Worm (Caenorhabditis elegans) whole organism, L4 larva: ENCODE data around the gene str-52.

Experiments used
- R02D3.7 ChIP-seq: fragments of 150-350 bp; sonication (generic microtip); optimal IDR thresholded peaks from 3 replicates; lab custom pipeline; 2014; ENCODE audit warnings: missing biosample characterization, missing genetic modification characterization
- Y75B8A.6 ChIP-seq: fragments of 200-800 bp; sonication (Bioruptor generic); IDR thresholded peaks from 2 replicates; pipeline ENCODE4 v1.3.6; 2022; ENCODE audit warnings: missing genetic modification reagents, missing genetic modification characterization, missing compliant biosample characterization
- aha-1 ChIP-seq: fragments of 150-350 bp; peaks from one replicate; lab custom pipeline; 2014; ENCODE audit warnings: missing biosample characterization, missing genetic modification characterization
- ama-1 ChIP-seq: fragments of 150-350 bp; optimal IDR thresholded peaks from 2 replicates; lab custom pipeline; 2014; ENCODE audit warnings: inconsistent platforms, mixed read lengths
- arid-1 ChIP-seq: fragments of 200-800 bp; sonication (Bioruptor generic); conservative IDR thresholded peaks from 2 replicates; pipeline ENCODE4 v1.3.6; 2022; ENCODE audit warnings: missing genetic modification reagents, missing genetic modification characterization, missing compliant biosample characterization
- ceh-20 ChIP-seq: fragments of 200-800 bp; sonication (Bioruptor generic); IDR thresholded peaks from 2 replicates; pipeline ENCODE4 v1.3.6; 2022; ENCODE audit warnings: missing genetic modification reagents, missing genetic modification characterization, missing compliant biosample characterization
- ceh-28 ChIP-seq: fragments of 150-350 bp; optimal IDR thresholded peaks from 2 replicates; lab custom pipeline; 2014; ENCODE audit warnings: missing biosample characterization, missing genetic modification reagents, missing genetic modification characterization
- ceh-32 ChIP-seq: sonication (generic microtip); optimal IDR thresholded peaks from 2 replicates; lab custom pipeline; 2016; ENCODE audit warnings: mild to moderate bottlenecking, missing genetic modification characterization, missing compliant biosample characterization; ENCODE audit not compliant: poor library complexity
- ctbp-1 ChIP-seq: fragments of 200-800 bp; sonication (Bioruptor generic); IDR thresholded peaks from 2 replicates; pipeline ENCODE4 v1.3.6; 2022; ENCODE audit warnings: missing genetic modification reagents, missing genetic modification characterization, missing compliant biosample characterization
- daf-16 ChIP-seq, 3 experiments: sonication (generic microtip); optimal IDR thresholded peaks; 2 replicates each; lab custom pipeline; 2016 to 2017; ENCODE audit warnings: missing genetic modification characterization in 3 of 3, missing genetic modification reagents in 3 of 3, mild to moderate bottlenecking in 2 of 3, missing compliant biosample characterization in 2 of 3, missing biosample characterization in 1 of 3, moderate library complexity in 1 of 3
- dmd-6 ChIP-seq: fragments of 200-800 bp; sonication (Bioruptor generic); IDR thresholded peaks from 2 replicates; pipeline ENCODE4 v1.3.6; 2022; ENCODE audit warnings: missing genetic modification reagents, missing genetic modification characterization, missing compliant biosample characterization
- egl-43 ChIP-seq: fragments of 200-800 bp; sonication (Bioruptor generic); IDR thresholded peaks from 2 replicates; pipeline ENCODE4 v1.3.6; 2022; ENCODE audit warnings: missing genetic modification reagents, missing genetic modification characterization, missing compliant biosample characterization
- fkh-10 ChIP-seq: fragments of 150-350 bp; optimal IDR thresholded peaks from 2 replicates; lab custom pipeline; 2014; ENCODE audit warnings: missing biosample characterization, missing genetic modification reagents, missing genetic modification characterization
- fos-1 ChIP-seq: fragments of 150-350 bp; optimal IDR thresholded peaks from 2 replicates; lab custom pipeline; 2014; ENCODE audit warnings: missing biosample characterization, missing genetic modification characterization
- gei-8 ChIP-seq: fragments of 200-800 bp; sonication (Bioruptor generic); optimal IDR thresholded peaks from 2 replicates; lab custom pipeline; 2018; ENCODE audit warnings: mild to moderate bottlenecking, missing genetic modification characterization, missing compliant biosample characterization
- hif-1 ChIP-seq, 2 experiments: sonication (generic microtip); optimal IDR thresholded peaks; 2 replicates each; lab custom pipeline; 2016 to 2017; ENCODE audit warnings: missing compliant biosample characterization in 2 of 2, missing genetic modification characterization in 2 of 2, missing genetic modification reagents in 2 of 2, missing genotype in 2 of 2, mild to moderate bottlenecking in 1 of 2
- hlh-30 ChIP-seq: sonication (generic microtip); optimal IDR thresholded peaks from 2 replicates; lab custom pipeline; 2017; ENCODE audit warnings: antibody characterized with exemption, mild to moderate bottlenecking, missing genetic modification characterization, missing compliant biosample characterization; ENCODE audit not compliant: insufficient read depth
- hmg-1.1 ChIP-seq: fragments of 200-800 bp; sonication (Bioruptor generic); IDR thresholded peaks from 2 replicates; pipeline ENCODE4 v1.3.6; 2022; ENCODE audit warnings: missing genetic modification reagents, missing genetic modification characterization, missing compliant biosample characterization
- lim-7 ChIP-seq: fragments of 200-800 bp; sonication (Bioruptor generic); IDR thresholded peaks from 2 replicates; pipeline ENCODE4 v1.3.6; 2022; ENCODE audit warnings: missing genetic modification characterization, missing compliant biosample characterization
- lin-29 ChIP-seq: fragments of 200-800 bp; sonication (Bioruptor generic); IDR thresholded peaks from 2 replicates; pipeline ENCODE4 v1.3.6; 2022; ENCODE audit warnings: missing genetic modification reagents, missing genetic modification characterization, missing compliant biosample characterization
- lin-38 ChIP-seq: fragments of 200-800 bp; sonication (Bioruptor generic); IDR thresholded peaks from 2 replicates; pipeline ENCODE4 v1.3.6; 2022; ENCODE audit warnings: missing genetic modification reagents, missing genetic modification characterization, missing compliant biosample characterization
- lir-3 ChIP-seq: sonication (generic microtip); optimal IDR thresholded peaks from 2 replicates; lab custom pipeline; 2016; ENCODE audit warnings: mild to moderate bottlenecking, missing genetic modification characterization, missing compliant biosample characterization
- lsy-2 ChIP-seq, 2 experiments: fragments of 150-350 bp in 1 of 2; sonication (generic microtip) in 1 of 2; optimal IDR thresholded peaks; 2 replicates each; lab custom pipeline; 2014 to 2017; ENCODE audit warnings: missing biosample characterization in 2 of 2, missing genetic modification characterization in 2 of 2
- madf-5 ChIP-seq, 2 experiments: fragments of 200-800 bp; sonication (Bioruptor generic); IDR thresholded peaks; 2 replicates each; pipeline ENCODE4 v1.3.6; 2022; ENCODE audit warnings: missing compliant biosample characterization in 2 of 2, missing genetic modification characterization in 2 of 2
- mdl-1 ChIP-seq, 2 experiments: fragments of 150-350 bp in 1 of 2; sonication (generic microtip) in 1 of 2; optimal IDR thresholded peaks; 2 replicates each; lab custom pipeline; 2014 to 2017; ENCODE audit warnings: missing biosample characterization in 2 of 2, missing genetic modification characterization in 2 of 2
- mep-1 ChIP-seq: fragments of 150-350 bp; sonication (generic microtip); optimal IDR thresholded peaks from 3 replicates; lab custom pipeline; 2014; ENCODE audit warnings: missing biosample characterization, missing genetic modification characterization
- mes-2 ChIP-seq: sonication (generic microtip); optimal IDR thresholded peaks from 2 replicates; lab custom pipeline; 2016; ENCODE audit warnings: missing genotype, mild to moderate bottlenecking, missing genetic modification characterization, missing compliant biosample characterization; ENCODE audit not compliant: poor library complexity, severe bottlenecking
- mxl-2 ChIP-seq: fragments of 200-800 bp; sonication (Bioruptor generic); conservative IDR thresholded peaks from 2 replicates; pipeline ENCODE4 v1.3.6; 2022; ENCODE audit warnings: missing genetic modification reagents, missing genetic modification characterization, missing compliant biosample characterization
- nhr-10 ChIP-seq: fragments of 150-350 bp; optimal IDR thresholded peaks from 2 replicates; lab custom pipeline; 2014; ENCODE audit warnings: missing biosample characterization, missing genetic modification characterization
- nhr-25 ChIP-seq: sonication (generic microtip); optimal IDR thresholded peaks from 2 replicates; lab custom pipeline; 2017; ENCODE audit warnings: missing genetic modification characterization, mild to moderate bottlenecking, missing compliant biosample characterization, antibody characterized with exemption, moderate library complexity, borderline replicate concordance; ENCODE audit not compliant: insufficient read depth
- nhr-28 ChIP-seq: fragments of 150-350 bp; optimal IDR thresholded peaks from 2 replicates; lab custom pipeline; 2014; ENCODE audit warnings: missing biosample characterization, missing genetic modification characterization
- nhr-76 ChIP-seq: fragments of 150-350 bp; optimal IDR thresholded peaks from 2 replicates; lab custom pipeline; 2014; ENCODE audit warnings: missing biosample characterization, missing genetic modification characterization
- nhr-77 ChIP-seq: fragments of 150-350 bp; optimal IDR thresholded peaks from 2 replicates; lab custom pipeline; 2014; ENCODE audit warnings: missing biosample characterization, missing genetic modification characterization
- php-3 ChIP-seq: fragments of 200-800 bp; sonication (Bioruptor generic); IDR thresholded peaks from 2 replicates; pipeline ENCODE4 v1.3.6; 2022; ENCODE audit warnings: missing genetic modification reagents, missing genetic modification characterization, missing compliant biosample characterization
- pqm-1 ChIP-seq: sonication (generic microtip); optimal IDR thresholded peaks from 2 replicates; lab custom pipeline; 2017; ENCODE audit warnings: missing biosample characterization, missing genetic modification characterization
- rbr-2 ChIP-seq: sonication (generic microtip); optimal IDR thresholded peaks from 2 replicates; lab custom pipeline; 2016; ENCODE audit warnings: missing genotype, missing genetic modification characterization, missing compliant biosample characterization
- sdz-12 ChIP-seq: fragments of 200-800 bp; sonication (Bioruptor generic); optimal IDR thresholded peaks from 2 replicates; lab custom pipeline; 2018; ENCODE audit warnings: mild to moderate bottlenecking, missing genetic modification characterization, missing compliant biosample characterization
- set-16 ChIP-seq: fragments of 200-800 bp; sonication (Bioruptor generic); IDR thresholded peaks from 2 replicates; pipeline ENCODE4 v1.3.6; 2022; ENCODE audit warnings: missing genetic modification reagents, missing genetic modification characterization, missing compliant biosample characterization
- tag-97 ChIP-seq: fragments of 200-800 bp; sonication (Bioruptor generic); IDR thresholded peaks from 2 replicates; pipeline ENCODE4 v1.3.6; 2022; ENCODE audit warnings: missing genetic modification characterization, missing compliant biosample characterization
- tra-1 ChIP-seq: fragments of 200-800 bp; sonication (Bioruptor generic); IDR thresholded peaks from 2 replicates; pipeline ENCODE4 v1.3.6; 2022; ENCODE audit warnings: missing genetic modification reagents, missing genetic modification characterization, missing compliant biosample characterization
- zip-11 ChIP-seq: fragments of 200-800 bp; sonication (Bioruptor generic); IDR thresholded peaks from 2 replicates; pipeline ENCODE4 v1.3.6; 2022; ENCODE audit warnings: missing genetic modification characterization, missing compliant biosample characterization

Gene str-52

ce11 chrV:2133512-2133911 lies 12.4 kb downstream of the str-52 start (continued):
- TF ChIP-seq lir-3 (tag; lab: Kevin White, UChicago) (no peak), arid-1 (GFP tag; lab: Robert Waterston, UW) (0 out of 2 replicates have a peak, but pooled peaks have one; percentile 37), hmg-1.1 (GFP tag; lab: Robert Waterston, UW) (peak; percentile 68), nhr-10 (tag; lab: Kevin White, UChicago) (no peak), aha-1 (tag; lab: Kevin White, UChicago) (peak; percentile 95), ceh-20 (GFP tag; lab: Robert Waterston, UW) (peak; percentile 31; the same call in 1 of the 2 replicates), mep-1 (tag; lab: Kevin White, UChicago) (peak; percentile 74), rbr-2 (tag; lab: Kevin White, UChicago) (peak; percentile 81), ctbp-1 (peak; percentile 74; the same call in 1 of the 2 replicates), sdz-12 (GFP tag; lab: Kevin White, UChicago) (no peak), lin-38 (GFP tag; lab: Robert Waterston, UW) (peak; percentile 33), set-16 (GFP tag; lab: Robert Waterston, UW) (peak; percentile 64), mes-2 (tag; lab: Kevin White, UChicago) (peak; percentile 52), ceh-32 (tag; lab: Kevin White, UChicago) (no peak), gei-8 (no peak), mxl-2 (GFP tag; lab: Robert Waterston, UW) (peak; percentile 97), hif-1 (tag; optimal IDR thresholded peaks at IDR 0.05; lab: Kevin White, UChicago) (peak in 1 of 2 experiments; percentile 76), hlh-30 (tag; lab: Kevin White, UChicago) (peak; percentile 96), lin-29 (no peak), madf-5 (GFP tag; IDR thresholded peaks at IDR 0.05; lab: Robert Waterston, UW) (no peak), R02D3.7 (tag; lab: Kevin White, UChicago) (no peak), nhr-77 (peak; percentile 1), lsy-2 (tag; optimal IDR thresholded peaks at IDR 0.05; lab: Kevin White, UChicago) (peak in 1 of 2 experiments; percentile 74), ama-1 (lab: Kevin White, UChicago) (no peak), daf-16 (GFP tag; optimal IDR thresholded peaks at IDR 0.05; lab: Kevin White, UChicago) (peak in 1 of 2 experiments; percentile 6), daf-16 (tag; optimal IDR thresholded peaks at IDR 0.05; lab: Kevin White, UChicago) (peak; percentile 24), tag-97 (GFP tag; lab: Robert Waterston, UW) (no peak), pqm-1 (no peak), nhr-25 (tag; lab: Kevin White, UChicago) (no peak), Y75B8A.6 (GFP tag; lab: Robert Waterston, UW) (no peak), egl-43 (0 out of 2 replicates have a peak, but pooled peaks have one; percentile 49), fos-1 (tag; lab: Kevin White, UChicago) (no peak), mdl-1 (tag; optimal IDR thresholded peaks at IDR 0.05; lab: Kevin White, UChicago) (peak; percentile 71 to 93), dmd-6 (peak; percentile 73), nhr-28 (tag; lab: Kevin White, UChicago) (peak; percentile 1), nhr-76 (tag; lab: Kevin White, UChicago) (no peak), php-3 (no peak), lim-7 (no peak), ceh-28 (tag; lab: Kevin White, UChicago) (no peak), tra-1 (0 out of 2 replicates have a peak, but pooled peaks have one; percentile 32), fkh-10 (GFP tag; lab: Kevin White, UChicago) (peak; percentile 74)

- TF ChIP-seq set-16 (GFP tag; lab: Robert Waterston, UW) = peak; percentile 31; the same call in 1 of the 2 replicates
- TF ChIP-seq zip-11 (GFP tag; lab: Robert Waterston, UW) = no peak
- peak; percentile 65; the same call in 1 of the 2 replicates for TF ChIP-seq egl-43
- TF ChIP-seq, all 104 proteins: peak for 2
These were observed 13.3 kb downstream of the str-52 start for ce11 chrV:2132675-2133074.
